Worm (Caenorhabditis elegans): ENCODE measurements around the gene E02C12.11.
A peak's percentile ranks its signal among the peaks of the same experiment; 100 is the strongest.

- TF ChIP-seq ceh-16 (tag; optimal IDR thresholded peaks at IDR 0.05) (no peak), jun-1 (tag; optimal IDR thresholded peaks at IDR 0.05) (peak; percentile 98), ztf-11 (tag; optimal IDR thresholded peaks at IDR 0.05) (peak; percentile 7), nhr-12 (tag; optimal IDR thresholded peaks at IDR 0.05) (no peak), nfya-1 (tag; optimal IDR thresholded peaks at IDR 0.05; ENCODE audit: insufficient read depth) (peak; percentile 90), ama-1 (optimal IDR thresholded peaks at IDR 0.05) (peak; percentile 100), ceh-9 (tag; optimal IDR thresholded peaks at IDR 0.05) (no peak), R02D3.7 (tag; optimal IDR thresholded peaks at IDR 0.05) (peak; percentile 93), lin-15B (tag; optimal IDR thresholded peaks at IDR 0.05) (peak; percentile 86), nhr-11 (tag; optimal IDR thresholded peaks at IDR 0.05) (peak; percentile 97)
These were observed 35.8 kb downstream of the E02C12.11 start, which contains the start of gene tos-1 for ce11 chrV:9343629-9344624.

Data from whole organism, L3 larva.